Worm (Caenorhabditis elegans) whole organism, L4 larva: ENCODE results near the gene prx-2.

ENCODE experiments used
- T26A8.4 ChIP-seq: fragments of 200-800 bp; sonication (Bioruptor generic); IDR thresholded peaks from 2 replicates; pipeline ENCODE4 v1.3.6; 2022; ENCODE audit warnings: missing genetic modification characterization, missing compliant biosample characterization
- aha-1 ChIP-seq: fragments of 150-350 bp; peaks from one replicate; lab custom pipeline; 2014; ENCODE audit warnings: missing biosample characterization, missing genetic modification characterization
- aly-2 ChIP-seq: sonication (generic microtip); optimal IDR thresholded peaks from 2 replicates; lab custom pipeline; 2018; ENCODE audit warnings: missing biosample characterization, missing genetic modification characterization
- daf-12 ChIP-seq: fragments of 150-350 bp; optimal IDR thresholded peaks from 2 replicates; lab custom pipeline; 2014; ENCODE audit warnings: missing biosample characterization, missing genetic modification reagents, missing genetic modification characterization
- nhr-6 ChIP-seq: fragments of 150-350 bp; optimal IDR thresholded peaks from 2 replicates; lab custom pipeline; 2014; ENCODE audit warnings: missing biosample characterization, missing genetic modification characterization
- unc-39 ChIP-seq: sonication (generic microtip); optimal IDR thresholded peaks from 2 replicates; lab custom pipeline; 2017; ENCODE audit warnings: missing biosample characterization, missing genetic modification characterization
- zag-1 ChIP-seq: fragments of 150-350 bp; optimal IDR thresholded peaks from 2 replicates; lab custom pipeline; 2014; ENCODE audit warnings: missing biosample characterization, missing genetic modification characterization

ce11 chrIV:11645354-11645753 is 1.4 kb downstream of the prx-2 start:
- TF ChIP-seq aha-1 (tag; lab: Kevin White, UChicago) (no peak), unc-39 (tag; lab: Kevin White, UChicago) (no peak), nhr-6 (no peak), zag-1 (tag; lab: Kevin White, UChicago) (no peak), daf-12 (tag; lab: Kevin White, UChicago) (no peak), T26A8.4 (GFP tag; lab: Robert Waterston, UW) (no peak), aly-2 (tag; lab: Kevin White, UChicago) (no peak)
